Fruit fly (Drosophila melanogaster) whole organism: ENCODE results near the gene Cpr35B.

Source experiments
- CG8478 ChIP-seq: fragments of >200 bp; optimal IDR thresholded peaks from 2 replicates; lab custom pipeline; 2018; ENCODE audit warnings: inconsistent platforms
- Dll ChIP-seq: fragments of >200 bp; optimal IDR thresholded peaks from 2 replicates; lab custom pipeline; 2017
- EcR ChIP-seq, 2 experiments: fragments of >200 bp; optimal IDR thresholded peaks; 2 replicates each; lab custom pipeline; 2017; ENCODE audit warnings: missing biosample characterization in 2 of 2, missing genetic modification characterization in 2 of 2, missing genetic modification reagents in 2 of 2
- pan ChIP-seq: fragments of >200 bp; optimal IDR thresholded peaks from 2 replicates; lab custom pipeline; 2017
- psq ChIP-seq: fragments of >200 bp; optimal IDR thresholded peaks from 2 replicates; lab custom pipeline; 2017
- usp ChIP-seq: fragments of >200 bp; optimal IDR thresholded peaks from 2 replicates; lab custom pipeline; 2017; ENCODE audit warnings: missing biosample characterization, missing genetic modification characterization, mixed read lengths

Gene Cpr35B

dm6 chr2L:14444834-14445233, 19.8 kb upstream of the Cpr35B start:
- TF ChIP-seq EcR (GFP tag; optimal IDR thresholded peaks at IDR 0.05; lab: Kevin White, UChicago) (no peak), usp (GFP tag; lab: Kevin White, UChicago) (no peak), CG8478 (lab: Kevin White, UChicago) (no peak), Dll (no peak), pan (lab: Kevin White, UChicago) (no peak), psq (lab: Kevin White, UChicago) (no peak)

dm6 chr2L:14443667-14444285, 18.8 kb upstream of the Cpr35B start:
- no peak for TF ChIP-seq pan (lab: Kevin White, UChicago)
- no peak for TF ChIP-seq Dll
- TF ChIP-seq usp (GFP tag; lab: Kevin White, UChicago) = no peak
- no peak for TF ChIP-seq EcR (GFP tag; optimal IDR thresholded peaks at IDR 0.05; lab: Kevin White, UChicago)
- TF ChIP-seq psq (lab: Kevin White, UChicago) = no peak

- TF ChIP-seq usp (GFP tag; lab: Kevin White, UChicago) = no peak
- TF ChIP-seq pan (lab: Kevin White, UChicago) = no peak
- TF ChIP-seq EcR (GFP tag; optimal IDR thresholded peaks at IDR 0.05; lab: Kevin White, UChicago) = no peak
- no peak for TF ChIP-seq psq (lab: Kevin White, UChicago)
These were observed 17.4 kb upstream of the Cpr35B start for dm6 chr2L:14442144-14443038.

dm6 chr2L:14441309-14441708, 16.3 kb upstream of the Cpr35B start:
- TF ChIP-seq usp (GFP tag; lab: Kevin White, UChicago) = no peak

- no peak for TF ChIP-seq psq (lab: Kevin White, UChicago)
- no peak for TF ChIP-seq Dll
- TF ChIP-seq pan (lab: Kevin White, UChicago) = no peak
- no peak for TF ChIP-seq usp (GFP tag; lab: Kevin White, UChicago)
- TF ChIP-seq CG8478 (lab: Kevin White, UChicago) = no peak
- no peak for TF ChIP-seq EcR (GFP tag; optimal IDR thresholded peaks at IDR 0.05; lab: Kevin White, UChicago)
These were observed 15.9 kb upstream of the Cpr35B start for dm6 chr2L:14440908-14441307.

- TF ChIP-seq psq (lab: Kevin White, UChicago) (no peak), CG8478 (lab: Kevin White, UChicago) (no peak), usp (GFP tag; lab: Kevin White, UChicago) (no peak), Dll (no peak), pan (lab: Kevin White, UChicago) (no peak), EcR (GFP tag; optimal IDR thresholded peaks at IDR 0.05; lab: Kevin White, UChicago) (no peak)
These were observed 13.8 kb upstream of the Cpr35B start for dm6 chr2L:14438827-14439226.

- no peak for TF ChIP-seq usp (GFP tag; lab: Kevin White, UChicago)
- TF ChIP-seq pan (lab: Kevin White, UChicago) = no peak
These were observed 11.1 kb upstream of the Cpr35B start for dm6 chr2L:14435866-14436626.

- TF ChIP-seq Dll (no peak), usp (GFP tag; lab: Kevin White, UChicago) (no peak), psq (lab: Kevin White, UChicago) (no peak), EcR (GFP tag; optimal IDR thresholded peaks at IDR 0.05; lab: Kevin White, UChicago) (no peak), pan (lab: Kevin White, UChicago) (no peak), CG8478 (lab: Kevin White, UChicago) (no peak)
These were observed 9.5 kb upstream of the Cpr35B start for dm6 chr2L:14434475-14434874.

- TF ChIP-seq EcR (GFP tag; optimal IDR thresholded peaks at IDR 0.05; lab: Kevin White, UChicago) = no peak
- no peak for TF ChIP-seq usp (GFP tag; lab: Kevin White, UChicago)
- TF ChIP-seq psq (lab: Kevin White, UChicago) = no peak
- TF ChIP-seq pan (lab: Kevin White, UChicago) = no peak
- TF ChIP-seq Dll = no peak
- TF ChIP-seq CG8478 (lab: Kevin White, UChicago) = no peak
These were observed 7.7 kb upstream of the Cpr35B start for dm6 chr2L:14432410-14433340.

dm6 chr2L:14431421-14431820, 6.4 kb upstream of the Cpr35B start:
- TF ChIP-seq pan (lab: Kevin White, UChicago) (no peak), CG8478 (lab: Kevin White, UChicago) (no peak), EcR (GFP tag; optimal IDR thresholded peaks at IDR 0.05; lab: Kevin White, UChicago) (no peak), usp (GFP tag; lab: Kevin White, UChicago) (no peak), psq (lab: Kevin White, UChicago) (no peak), Dll (no peak)
